Fruit fly (Drosophila melanogaster) whole organism, embryonic: Measurements from ENCODE around the gene CG6415.
A peak's percentile ranks its signal among the peaks of the same experiment; 100 is the strongest.

ENCODE experiments used
- CG10147 ChIP-seq: fragments of 200-800 bp; sonication (Bioruptor generic); optimal IDR thresholded peaks from 2 replicates; lab custom pipeline; 2019; ENCODE audit warnings: missing biosample characterization, mild to moderate bottlenecking, missing genetic modification characterization, moderate library complexity
- CG10366 ChIP-seq: fragments of 200-800 bp; sonication (Bioruptor generic); IDR thresholded peaks from 2 replicates; pipeline ENCODE4 v1.3.6; 2022; ENCODE audit warnings: missing biosample characterization, missing genetic modification characterization
- CG10959 ChIP-seq: fragments of 200-800 bp; sonication (Bioruptor generic); IDR thresholded peaks from 2 replicates; pipeline ENCODE4 v1.3.6; 2022; ENCODE audit warnings: missing biosample characterization, missing genetic modification characterization
- CG11093 ChIP-seq: fragments of 200-800 bp; sonication (Bioruptor generic); IDR thresholded peaks from 3 replicates; pipeline ENCODE4 v1.3.6; 2022; ENCODE audit warnings: missing biosample characterization, missing genetic modification characterization
- CG11247 ChIP-seq: fragments of 200-800 bp; sonication (Bioruptor generic); IDR thresholded peaks from 2 replicates; pipeline ENCODE4 v1.3.6; 2022; ENCODE audit warnings: missing biosample characterization, missing genetic modification characterization
- CG11723 ChIP-seq: fragments of 200-800 bp; sonication (Bioruptor generic); optimal IDR thresholded peaks from 2 replicates; lab custom pipeline; 2017; ENCODE audit warnings: missing biosample characterization, mild to moderate bottlenecking, missing genetic modification characterization
- CG12659 ChIP-seq: fragments of 200-800 bp; sonication (Bioruptor generic); optimal IDR thresholded peaks from 3 replicates; lab custom pipeline; 2017; ENCODE audit warnings: mild to moderate bottlenecking, missing biosample characterization, missing genetic modification reagents, missing genetic modification characterization
- CG14667 ChIP-seq: fragments of 200-800 bp; sonication (Bioruptor generic); IDR thresholded peaks from 2 replicates; pipeline ENCODE4 v1.3.6; 2022; ENCODE audit warnings: missing biosample characterization, missing genetic modification characterization
- CG15601 ChIP-seq: fragments of 200-800 bp; sonication (Bioruptor generic); optimal IDR thresholded peaks from 3 replicates; lab custom pipeline; 2019; ENCODE audit warnings: missing biosample characterization, mild to moderate bottlenecking, missing genetic modification characterization, moderate library complexity
- CG17802 ChIP-seq: fragments of 200-800 bp; sonication (Bioruptor generic); optimal IDR thresholded peaks from 2 replicates; lab custom pipeline; 2018; ENCODE audit warnings: missing biosample characterization, mild to moderate bottlenecking, missing genetic modification characterization, moderate library complexity
- CG1832 ChIP-seq: fragments of 200-800 bp; sonication (Bioruptor generic); optimal IDR thresholded peaks from 2 replicates; lab custom pipeline; 2017; ENCODE audit warnings: missing biosample characterization, mild to moderate bottlenecking, missing genetic modification characterization, inconsistent platforms
- CG30403 ChIP-seq: fragments of 200-800 bp; sonication (Bioruptor generic); optimal IDR thresholded peaks from 3 replicates; lab custom pipeline; 2016; ENCODE audit warnings: missing biosample characterization, missing genetic modification characterization
- CG34376 ChIP-seq: fragments of 200-800 bp; sonication (Bioruptor generic); optimal IDR thresholded peaks from 2 replicates; lab custom pipeline; 2018; ENCODE audit warnings: missing biosample characterization, mild to moderate bottlenecking, missing genetic modification characterization
- CG4424 ChIP-seq: fragments of 200-800 bp; sonication (Bioruptor generic); optimal IDR thresholded peaks from 3 replicates; lab custom pipeline; 2016; ENCODE audit warnings: missing biosample characterization, missing genetic modification characterization
- CG4730 ChIP-seq: fragments of 200-800 bp; sonication (Bioruptor generic); IDR thresholded peaks from 2 replicates; pipeline ENCODE4 v1.3.6; 2022; ENCODE audit warnings: missing biosample characterization, missing genetic modification characterization
- CG4854 ChIP-seq: fragments of 200-800 bp; sonication (Bioruptor generic); optimal IDR thresholded peaks from 2 replicates; lab custom pipeline; 2016; ENCODE audit warnings: missing biosample characterization, missing genetic modification characterization, inconsistent platforms
- CG6254 ChIP-seq: fragments of 200-800 bp; sonication (Bioruptor generic); optimal IDR thresholded peaks from 3 replicates; lab custom pipeline; 2017; ENCODE audit warnings: mild to moderate bottlenecking, missing biosample characterization, missing genetic modification reagents, missing genetic modification characterization
- CG6654 ChIP-seq: fragments of 200-800 bp; sonication (Bioruptor generic); optimal IDR thresholded peaks from 2 replicates; lab custom pipeline; 2017; ENCODE audit warnings: missing biosample characterization, mild to moderate bottlenecking, missing genetic modification characterization
- CG8089 ChIP-seq: fragments of 200-800 bp; sonication (Bioruptor generic); optimal IDR thresholded peaks from 3 replicates; lab custom pipeline; 2016; ENCODE audit warnings: missing biosample characterization, missing genetic modification characterization
- CG9609 ChIP-seq: fragments of 200-800 bp; sonication (Bioruptor generic); optimal IDR thresholded peaks from 3 replicates; lab custom pipeline; 2016; ENCODE audit warnings: missing biosample characterization, missing genetic modification characterization
- CG9727 ChIP-seq: fragments of 200-800 bp; sonication (Bioruptor generic); optimal IDR thresholded peaks from 3 replicates; lab custom pipeline; 2017; ENCODE audit warnings: missing biosample characterization, mild to moderate bottlenecking, missing genetic modification characterization
- CG9876 ChIP-seq: fragments of 200-800 bp; sonication (Bioruptor generic); optimal IDR thresholded peaks from 2 replicates; lab custom pipeline; 2016; ENCODE audit warnings: missing biosample characterization, missing genetic modification characterization
- Dfd ChIP-seq, 2 experiments: fragments of >200 bp; optimal IDR thresholded peaks; 2 replicates each; lab custom pipeline; 2017; ENCODE audit warnings: missing biosample characterization in 2 of 2, missing genetic modification characterization in 2 of 2
- Dll ChIP-seq: fragments of 200-800 bp; sonication (Bioruptor generic); IDR thresholded peaks from 4 replicates; pipeline ENCODE4 v1.3.6; 2022; ENCODE audit warnings: missing biosample characterization, missing genetic modification characterization; ENCODE audit not compliant: partially characterized antibody
- Drgx ChIP-seq: fragments of 200-800 bp; sonication (Bioruptor generic); IDR thresholded peaks from 2 replicates; pipeline ENCODE4 v1.3.6; 2022; ENCODE audit warnings: missing biosample characterization, missing genetic modification characterization
- E2f1 ChIP-seq: fragments of 200-800 bp; sonication (Bioruptor generic); IDR thresholded peaks from 2 replicates; pipeline ENCODE4 v1.3.6; 2022; ENCODE audit warnings: missing biosample characterization, missing genetic modification characterization
- Elba2 ChIP-seq: fragments of 200-800 bp; sonication (Bioruptor generic); optimal IDR thresholded peaks from 3 replicates; lab custom pipeline; 2016; ENCODE audit warnings: missing biosample characterization, missing genetic modification characterization
- Ets65A ChIP-seq: fragments of 200-800 bp; sonication (Bioruptor generic); peaks from one replicate; lab custom pipeline; 2016; ENCODE audit warnings: missing biosample characterization, missing genetic modification characterization
- HLH3B ChIP-seq: fragments of 200-800 bp; sonication (Bioruptor generic); IDR thresholded peaks from 2 replicates; pipeline ENCODE4 v1.3.6; 2022; ENCODE audit warnings: missing biosample characterization, missing genetic modification characterization
- Hr78 ChIP-seq, 2 experiments: fragments of 200-800 bp in 1 of 2; fragments of >200 bp in 1 of 2; sonication (Bioruptor generic) in 1 of 2; optimal IDR thresholded peaks; 2 replicates each; lab custom pipeline; 2017 to 2019; ENCODE audit warnings: missing biosample characterization in 2 of 2, missing genetic modification characterization in 2 of 2, mild to moderate bottlenecking in 1 of 2, moderate library complexity in 1 of 2
- Lpt ChIP-seq: fragments of >200 bp; optimal IDR thresholded peaks from 2 replicates; lab custom pipeline; 2018; ENCODE audit warnings: missing biosample characterization, missing genetic modification characterization
- Xbp1 ChIP-seq: fragments of 200-800 bp; sonication (Bioruptor generic); optimal IDR thresholded peaks from 3 replicates; lab custom pipeline; 2016; ENCODE audit warnings: missing biosample characterization, mild to moderate bottlenecking, missing genetic modification characterization
- az2 ChIP-seq: fragments of 200-800 bp; sonication (Bioruptor generic); optimal IDR thresholded peaks from 3 replicates; lab custom pipeline; 2016; ENCODE audit warnings: missing biosample characterization, missing genetic modification characterization
- bbx ChIP-seq: fragments of 200-800 bp; sonication (Bioruptor generic); IDR thresholded peaks from 2 replicates; pipeline ENCODE4 v1.3.6; 2022; ENCODE audit warnings: missing biosample characterization, missing genetic modification characterization; ENCODE audit not compliant: partially characterized antibody
- bcd ChIP-seq: fragments of 200-800 bp; sonication (Bioruptor generic); optimal IDR thresholded peaks from 2 replicates; lab custom pipeline; 2017; ENCODE audit warnings: missing biosample characterization, mild to moderate bottlenecking, missing genetic modification characterization
- caup ChIP-seq: fragments of 200-800 bp; sonication (Bioruptor generic); optimal IDR thresholded peaks from 3 replicates; lab custom pipeline; 2017; ENCODE audit warnings: missing biosample characterization, mild to moderate bottlenecking, missing genetic modification characterization, moderate library complexity; ENCODE audit not compliant: severe bottlenecking
- ci ChIP-seq: fragments of 200-800 bp; sonication (Bioruptor generic); IDR thresholded peaks from 3 replicates; pipeline ENCODE4 v1.3.6; 2022; ENCODE audit warnings: missing biosample characterization, missing genetic modification characterization
- dimm ChIP-seq: fragments of 200-800 bp; sonication (Bioruptor generic); IDR thresholded peaks from 2 replicates; pipeline ENCODE4 v1.3.6; 2022; ENCODE audit warnings: missing biosample characterization, missing genetic modification characterization
- dmrt99B ChIP-seq: fragments of 200-800 bp; sonication (Bioruptor generic); optimal IDR thresholded peaks from 2 replicates; lab custom pipeline; 2018; ENCODE audit warnings: missing biosample characterization, mild to moderate bottlenecking, missing genetic modification characterization, moderate library complexity
- fd96Cb ChIP-seq: fragments of 200-800 bp; sonication (Bioruptor generic); optimal IDR thresholded peaks from 2 replicates; lab custom pipeline; 2018; ENCODE audit warnings: missing biosample characterization, mild to moderate bottlenecking, missing genetic modification characterization, moderate library complexity
- hbn ChIP-seq: fragments of 200-800 bp; sonication (Bioruptor generic); IDR thresholded peaks from 2 replicates; pipeline ENCODE4 v1.3.6; 2022; ENCODE audit warnings: missing biosample characterization, missing genetic modification characterization; ENCODE audit not compliant: partially characterized antibody
- hkb ChIP-seq, 2 experiments: fragments of 200-800 bp in 1 of 2; fragments of >200 bp in 1 of 2; sonication (Bioruptor generic) in 1 of 2; IDR thresholded peaks in 1 of 2; optimal IDR thresholded peaks in 1 of 2; 2 replicates each; pipeline versions ENCODE4 v1.3.6 to Lab custom; 2017 to 2022; ENCODE audit warnings: missing biosample characterization in 1 of 2, missing genetic modification characterization in 1 of 2
- inv ChIP-seq: fragments of 200-800 bp; sonication (Bioruptor generic); IDR thresholded peaks from 2 replicates; pipeline ENCODE4 v1.3.6; 2022; ENCODE audit warnings: missing biosample characterization, missing genetic modification characterization; ENCODE audit not compliant: partially characterized antibody
- jing ChIP-seq: fragments of 200-800 bp; sonication (Bioruptor generic); optimal IDR thresholded peaks from 2 replicates; lab custom pipeline; 2018; ENCODE audit warnings: missing biosample characterization, mild to moderate bottlenecking, missing genetic modification characterization
- kni ChIP-seq: fragments of 200-800 bp; sonication (Bioruptor generic); optimal IDR thresholded peaks from 3 replicates; lab custom pipeline; 2017; ENCODE audit warnings: mild to moderate bottlenecking, missing biosample characterization, missing genetic modification reagents, missing genetic modification characterization
- nom ChIP-seq: fragments of 200-800 bp; sonication (Bioruptor generic); optimal IDR thresholded peaks from 2 replicates; lab custom pipeline; 2017; ENCODE audit warnings: missing biosample characterization, missing genetic modification characterization, mild to moderate bottlenecking, moderate library complexity, missing genetic modification reagents
- pfk ChIP-seq: fragments of 200-800 bp; sonication (Bioruptor generic); optimal IDR thresholded peaks from 2 replicates; lab custom pipeline; 2018; ENCODE audit warnings: missing biosample characterization, mild to moderate bottlenecking, missing genetic modification characterization, moderate library complexity
- pho ChIP-seq: fragments of 200-800 bp; sonication (Bioruptor generic); optimal IDR thresholded peaks from 2 replicates; lab custom pipeline; 2016; ENCODE audit warnings: missing biosample characterization, missing genetic modification characterization
- z ChIP-seq: fragments of 200-800 bp; sonication (Bioruptor generic); IDR thresholded peaks from 3 replicates; pipeline ENCODE4 v1.3.6; 2022; ENCODE audit warnings: missing biosample characterization, missing genetic modification characterization
- zfh2 ChIP-seq: fragments of 200-800 bp; sonication (Bioruptor generic); optimal IDR thresholded peaks from 2 replicates; lab custom pipeline; 2016; ENCODE audit warnings: missing biosample characterization, missing genetic modification characterization

The CG6415 gene

DNA sequence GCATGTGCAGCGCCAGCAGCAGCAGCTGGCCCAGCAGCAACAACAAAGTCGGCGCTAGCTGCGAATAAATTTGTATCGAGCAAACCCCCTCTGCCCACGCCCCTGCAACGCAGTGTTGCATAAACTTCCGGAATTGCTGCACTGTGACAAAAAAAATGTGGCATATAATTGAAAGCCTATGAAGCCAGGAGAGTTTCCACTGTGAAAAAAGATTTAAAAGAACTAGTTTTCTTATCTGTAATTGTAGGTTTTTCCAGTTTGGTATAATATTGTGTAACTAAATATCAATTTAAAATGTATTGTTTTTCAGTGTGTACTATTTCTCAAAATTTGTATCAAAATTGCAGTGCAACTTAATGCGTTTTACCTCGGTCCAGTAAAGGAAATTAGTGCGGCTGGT is 44.8 kb downstream of the CG6415 start (continued):
- no peak for TF ChIP-seq caup (GFP tag; lab: Kevin White, UChicago)
- TF ChIP-seq Drgx (GFP tag; lab: Robert Waterston, UW): peak; percentile 61; the same call in 1 of the 2 replicates
- TF ChIP-seq bbx (GFP tag; lab: Robert Waterston, UW): no peak
- no peak for TF ChIP-seq pfk (GFP tag; lab: Kevin White, UChicago)
- no peak for TF ChIP-seq dimm
- TF ChIP-seq zfh2 (GFP tag; lab: Kevin White, UChicago): no peak
- no peak for TF ChIP-seq jing (GFP tag; lab: Kevin White, UChicago)
- no peak for TF ChIP-seq hbn (GFP tag; lab: Robert Waterston, UW)
- peak; percentile 49; the same call in 2 of the 3 replicates for TF ChIP-seq ci (GFP tag; lab: Robert Waterston, UW)
- TF ChIP-seq CG11247 (GFP tag; lab: Robert Waterston, UW): no peak
- peak; percentile 16 for TF ChIP-seq Xbp1
- no peak for TF ChIP-seq CG1832 (GFP tag; lab: Kevin White, UChicago)
- TF ChIP-seq CG15601: no peak
- TF ChIP-seq CG4854: no peak
- TF ChIP-seq kni (GFP tag; lab: Kevin White, UChicago): no peak
- no peak for TF ChIP-seq CG6654 (GFP tag; lab: Kevin White, UChicago)
- TF ChIP-seq CG10959 (GFP tag; lab: Robert Waterston, UW): no peak
- no peak for TF ChIP-seq nom (GFP tag; lab: Kevin White, UChicago)
- TF ChIP-seq CG11093: no peak
- TF ChIP-seq Hr78 (GFP tag; optimal IDR thresholded peaks at IDR 0.05; lab: Kevin White, UChicago): no peak
- TF ChIP-seq CG8089 (GFP tag; lab: Kevin White, UChicago): no peak
- TF ChIP-seq inv (GFP tag; lab: Robert Waterston, UW): no peak
- TF ChIP-seq az2 (GFP tag; lab: Kevin White, UChicago): peak; percentile 5
- no peak for TF ChIP-seq Dll (GFP tag; lab: Robert Waterston, UW)
- TF ChIP-seq pho: no peak
- TF ChIP-seq dmrt99B (tag; lab: Kevin White, UChicago): no peak
- no peak for TF ChIP-seq CG34376
- TF ChIP-seq CG10366: no peak
- TF ChIP-seq CG12659 (GFP tag; lab: Kevin White, UChicago): no peak
- no peak for TF ChIP-seq CG9876 (GFP tag; lab: Kevin White, UChicago)
- TF ChIP-seq CG30403 (GFP tag; lab: Kevin White, UChicago): peak; percentile 11
- no peak for TF ChIP-seq E2f1 (GFP tag; lab: Robert Waterston, UW)
- TF ChIP-seq Dfd (GFP tag; optimal IDR thresholded peaks at IDR 0.05; lab: Kevin White, UChicago): no peak
- no peak for TF ChIP-seq CG9727 (GFP tag; lab: Kevin White, UChicago)
- no peak for TF ChIP-seq z
- no peak for TF ChIP-seq CG17802 (tag; lab: Kevin White, UChicago)
- peak; percentile 9 for TF ChIP-seq fd96Cb (tag; lab: Kevin White, UChicago)
- no peak for TF ChIP-seq Ets65A (GFP tag; lab: Kevin White, UChicago)
- no peak for TF ChIP-seq CG9609
- TF ChIP-seq HLH3B (GFP tag; lab: Robert Waterston, UW): no peak
- TF ChIP-seq CG14667 (GFP tag; lab: Robert Waterston, UW): 0 out of 2 replicates have a peak, but pooled peaks have one; percentile 5
- TF ChIP-seq CG10147 (GFP tag; lab: Kevin White, UChicago): no peak
- no peak for TF ChIP-seq bcd (GFP tag; lab: Kevin White, UChicago)
- no peak for TF ChIP-seq CG4730 (GFP tag; lab: Robert Waterston, UW)
- TF ChIP-seq hkb (optimal IDR thresholded peaks at IDR 0.05; lab: Kevin White, UChicago): no peak
- TF ChIP-seq hkb (GFP tag; IDR thresholded peaks at IDR 0.05; lab: Robert Waterston, UW): 0 out of 2 replicates have a peak, but pooled peaks have one; percentile 13
- no peak for TF ChIP-seq Elba2 (GFP tag; lab: Kevin White, UChicago)
- peak; percentile 20 for TF ChIP-seq CG4424 (GFP tag; lab: Kevin White, UChicago)
- TF ChIP-seq CG11723 (GFP tag; lab: Kevin White, UChicago): no peak
- TF ChIP-seq Lpt (GFP tag; lab: Kevin White, UChicago): no peak
- no peak for TF ChIP-seq CG6254
